Worm (Caenorhabditis elegans): ENCODE results near the gene B0034.1.

- no peak for TF ChIP-seq lin-11 (tag; optimal IDR thresholded peaks at IDR 0.05)
- TF ChIP-seq fkh-10 (GFP tag; optimal IDR thresholded peaks at IDR 0.05) = no peak
- no peak for TF ChIP-seq elt-2 (tag; optimal IDR thresholded peaks at IDR 0.05)
- no peak for TF ChIP-seq K02D7.2 (tag; optimal IDR thresholded peaks at IDR 0.05)
- TF ChIP-seq ahr-1 (tag; optimal IDR thresholded peaks at IDR 0.05) = no peak
- no peak for TF ChIP-seq unc-86 (tag; optimal IDR thresholded peaks at IDR 0.05)
- TF ChIP-seq nfya-1 (tag; optimal IDR thresholded peaks at IDR 0.05) = no peak
- TF ChIP-seq ceh-18 (tag; optimal IDR thresholded peaks at IDR 0.05) = no peak
- TF ChIP-seq ttx-3 (tag; optimal IDR thresholded peaks at IDR 0.05) = no peak
- TF ChIP-seq hlh-13 (GFP tag; optimal IDR thresholded peaks at IDR 0.05) = no peak
Observed at ce11 chrII:5940815-5941214, 27.3 kb upstream of the B0034.1 start, which contains the start of gene F28B12.6.

All from whole organism, late embryonic.